Worm (Caenorhabditis elegans): ENCODE data around the gene Y66D12A.6.

The Y66D12A.6 gene

DNA sequence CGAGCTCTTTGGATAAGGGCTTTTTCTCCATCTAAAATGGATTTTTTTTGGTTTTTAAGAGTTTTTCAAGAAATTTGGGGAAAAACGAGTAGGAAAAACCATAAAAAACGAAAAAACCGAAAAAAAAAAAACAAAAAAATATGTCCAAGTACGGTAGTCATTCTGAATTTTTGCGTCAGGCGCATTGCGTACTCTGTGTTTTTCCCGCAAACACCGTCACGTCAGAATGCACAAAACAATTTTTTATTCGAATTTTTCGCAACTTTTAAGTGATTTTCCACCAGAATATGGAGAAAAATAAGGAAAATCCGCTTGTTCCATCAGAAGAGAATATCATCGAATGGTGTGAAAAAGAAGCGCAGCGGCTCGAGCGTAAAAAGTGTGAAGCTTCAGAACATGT is at the start of gene Y66D12A.6, which contains the start of gene ceh-92:
Gene Y66D12A.6 (minus strand): TSS at position 31 of the 400 bp plus-strand sequence.
Gene ceh-92 (plus strand): TSS at position 229 of the 400 bp plus-strand sequence.
- TF ChIP-seq nhr-43 (tag; optimal IDR thresholded peaks at IDR 0.05; ENCODE audit: poor library complexity, severe bottlenecking) (no peak), unc-62 (GFP tag; optimal IDR thresholded peaks at IDR 0.05) (no peak), sea-2 (GFP tag; optimal IDR thresholded peaks at IDR 0.05) (no peak), lin-39 (tag; optimal IDR thresholded peaks at IDR 0.05) (no peak), aly-2 (tag; optimal IDR thresholded peaks at IDR 0.05) (no peak), daf-12 (tag; optimal IDR thresholded peaks at IDR 0.05) (no peak), tbx-2 (tag; optimal IDR thresholded peaks at IDR 0.05) (no peak), ztf-4 (tag; optimal IDR thresholded peaks at IDR 0.05) (no peak), nhr-67 (tag; optimal IDR thresholded peaks at IDR 0.05) (no peak), ceh-16 (tag; optimal IDR thresholded peaks at IDR 0.05) (no peak), egl-5 (tag; optimal IDR thresholded peaks at IDR 0.05) (no peak), ceh-82 (tag; optimal IDR thresholded peaks at IDR 0.05) (no peak)

DNA sequence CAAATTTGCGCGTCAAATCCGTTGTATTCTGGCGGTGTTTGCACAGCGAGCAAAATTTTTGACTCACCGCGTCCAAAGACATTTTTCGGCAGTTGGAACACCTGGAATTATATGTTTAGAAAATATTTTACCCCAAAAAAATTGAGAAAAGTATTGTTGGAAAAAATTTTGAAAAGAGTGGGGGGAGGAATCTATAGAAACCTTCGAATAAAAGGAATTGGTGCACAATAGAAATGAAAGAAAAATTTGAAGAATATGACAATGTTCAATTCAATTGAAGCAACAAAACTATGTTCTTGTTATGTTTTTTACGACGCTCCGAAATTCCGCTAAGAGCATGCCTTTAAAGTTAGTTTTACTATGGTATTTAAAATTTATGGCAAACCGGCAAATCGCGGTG is 48.2 kb upstream of the Y66D12A.6 start, which contains the start of gene Y66A7A.7:
Gene Y66A7A.7 (minus strand): TSS at position 101 of the 400 bp plus-strand sequence.
- no peak for TF ChIP-seq elt-1 (tag; optimal IDR thresholded peaks at IDR 0.05)
- TF ChIP-seq nhr-77 (tag; optimal IDR thresholded peaks at IDR 0.05) = no peak
- TF ChIP-seq eor-1 (tag; optimal IDR thresholded peaks at IDR 0.05) = no peak
- TF ChIP-seq pha-4 (tag; optimal IDR thresholded peaks at IDR 0.05) = no peak
- no peak for TF ChIP-seq lin-15B (tag; optimal IDR thresholded peaks at IDR 0.05)
- no peak for TF ChIP-seq nhr-28 (tag; optimal IDR thresholded peaks at IDR 0.05)
- no peak for TF ChIP-seq mdl-1 (tag; optimal IDR thresholded peaks at IDR 0.05)
- no peak for TF ChIP-seq ztf-11 (tag; optimal IDR thresholded peaks at IDR 0.05)
- TF ChIP-seq fkh-10 (GFP tag; optimal IDR thresholded peaks at IDR 0.05) = no peak
- TF ChIP-seq nhr-76 (tag; optimal IDR thresholded peaks at IDR 0.05) = no peak
- no peak for TF ChIP-seq mml-1 (tag; optimal IDR thresholded peaks at IDR 0.05)
- no peak for TF ChIP-seq zag-1 (tag; optimal IDR thresholded peaks at IDR 0.05)
- TF ChIP-seq ceh-9 (tag; optimal IDR thresholded peaks at IDR 0.05) = no peak
- no peak for TF ChIP-seq tbx-2 (tag; optimal IDR thresholded peaks at IDR 0.05)
- no peak for TF ChIP-seq egl-5 (tag; optimal IDR thresholded peaks at IDR 0.05)

ce11 chrIII:11627631-11628030 is 46.4 kb upstream of the Y66D12A.6 start:
- TF ChIP-seq lin-39 (tag; optimal IDR thresholded peaks at IDR 0.05) (no peak), pha-4 (tag; optimal IDR thresholded peaks at IDR 0.05) (no peak), nhr-76 (tag; optimal IDR thresholded peaks at IDR 0.05) (no peak), mdl-1 (tag; optimal IDR thresholded peaks at IDR 0.05) (no peak), nhr-25 (tag; optimal IDR thresholded peaks at IDR 0.05) (no peak), ceh-16 (tag; optimal IDR thresholded peaks at IDR 0.05) (no peak), ama-1 (optimal IDR thresholded peaks at IDR 0.05) (peak; percentile 21), elt-2 (tag; optimal IDR thresholded peaks at IDR 0.05) (no peak)

DNA sequence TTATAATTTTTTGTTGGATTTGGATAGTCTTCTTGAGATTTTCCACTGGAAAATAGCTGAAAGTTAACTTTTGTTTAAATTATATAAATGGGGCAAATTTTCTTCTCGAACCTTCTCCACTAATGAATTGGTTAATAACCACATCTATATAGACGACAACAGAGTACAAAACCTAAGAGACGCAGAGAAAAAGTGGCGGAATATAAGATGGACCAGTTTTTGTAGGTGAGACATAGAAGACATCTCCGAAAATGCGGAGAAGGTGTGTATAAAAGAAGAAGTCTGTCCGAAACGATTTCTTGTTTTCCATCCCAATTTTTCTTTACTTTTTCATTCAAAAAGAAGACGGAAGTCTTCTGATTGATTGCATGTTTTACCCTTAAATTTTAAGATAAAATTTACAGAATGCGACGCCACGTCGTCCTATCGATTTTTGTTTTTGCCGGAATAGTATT is 43.7 kb upstream of the Y66D12A.6 start, which contains the start of gene gly-8:
Gene gly-8 (plus strand): TSS at position 405 of the 455 bp plus-strand sequence.
- TF ChIP-seq ceh-16 (tag; optimal IDR thresholded peaks at IDR 0.05) = no peak
- no peak for TF ChIP-seq lin-15B (tag; optimal IDR thresholded peaks at IDR 0.05)
- peak; percentile 27 for TF ChIP-seq nfya-1 (tag; optimal IDR thresholded peaks at IDR 0.05; ENCODE audit: insufficient read depth)
- no peak for TF ChIP-seq fos-1 (tag; optimal IDR thresholded peaks at IDR 0.05)
- TF ChIP-seq nhr-23 (tag; optimal IDR thresholded peaks at IDR 0.05) = peak; percentile 72
- TF ChIP-seq nhr-25 (tag; optimal IDR thresholded peaks at IDR 0.05) = peak; percentile 70

ce11 chrIII:11616446-11616845 is 35.2 kb upstream of the Y66D12A.6 start, which contains the start of gene ceh-91:
TSS of gene ceh-91 (plus strand) at chrIII:11616746.
- TF ChIP-seq nhr-25 (tag; optimal IDR thresholded peaks at IDR 0.05) (no peak), nhr-77 (tag; optimal IDR thresholded peaks at IDR 0.05) (no peak), ceh-16 (tag; optimal IDR thresholded peaks at IDR 0.05) (no peak), nfya-1 (tag; optimal IDR thresholded peaks at IDR 0.05; ENCODE audit: insufficient read depth) (no peak), ztf-4 (tag; optimal IDR thresholded peaks at IDR 0.05) (no peak), egl-5 (tag; optimal IDR thresholded peaks at IDR 0.05) (no peak), R02D3.7 (tag; optimal IDR thresholded peaks at IDR 0.05) (no peak), aly-2 (tag; optimal IDR thresholded peaks at IDR 0.05) (no peak), nhr-67 (tag; optimal IDR thresholded peaks at IDR 0.05) (no peak), lin-15B (tag; optimal IDR thresholded peaks at IDR 0.05) (no peak)

All from whole organism, L3 larva.